Worm (Caenorhabditis elegans) whole organism, late embryonic: ENCODE results near the gene ZK84.4.
"Not testable (repeated sequence)": the region's sequence is repeated elsewhere in the genome, so short reads cannot be mapped to it uniquely, and the experiment has no call there.

Source experiments
- C08G9.2 ChIP-seq: sonication (generic microtip); optimal IDR thresholded peaks from 2 replicates; lab custom pipeline; 2016; ENCODE audit warnings: mild to moderate bottlenecking, missing genetic modification characterization, moderate library complexity, missing compliant biosample characterization
- C38D4.7 ChIP-seq: fragments of 200-800 bp; sonication (Bioruptor generic); optimal IDR thresholded peaks from 2 replicates; lab custom pipeline; 2018; ENCODE audit warnings: mild to moderate bottlenecking, missing genetic modification characterization, moderate library complexity, missing compliant biosample characterization
- F13H6.1 ChIP-seq: sonication (generic microtip); optimal IDR thresholded peaks from 2 replicates; lab custom pipeline; 2016; ENCODE audit warnings: missing genetic modification characterization, missing compliant biosample characterization
- K02D7.2 ChIP-seq: sonication (generic microtip); optimal IDR thresholded peaks from 2 replicates; lab custom pipeline; 2017; ENCODE audit warnings: mild to moderate bottlenecking, missing genetic modification characterization, missing compliant biosample characterization
- T23F11.4 ChIP-seq: fragments of 200-800 bp; sonication (Bioruptor generic); optimal IDR thresholded peaks from 2 replicates; lab custom pipeline; 2018; ENCODE audit warnings: mild to moderate bottlenecking, missing genetic modification characterization, missing compliant biosample characterization
- Y22D7AL.16 ChIP-seq: sonication (generic microtip); optimal IDR thresholded peaks from 2 replicates; lab custom pipeline; 2016; ENCODE audit warnings: missing genetic modification characterization, missing compliant biosample characterization
- ahr-1 ChIP-seq: sonication (generic microtip); optimal IDR thresholded peaks from 2 replicates; lab custom pipeline; 2016; ENCODE audit warnings: missing genetic modification characterization, missing compliant biosample characterization
- ceh-18 ChIP-seq: sonication (generic microtip); optimal IDR thresholded peaks from 2 replicates; lab custom pipeline; 2016; ENCODE audit warnings: missing genetic modification characterization, missing compliant biosample characterization
- ceh-2 ChIP-seq: sonication (generic microtip); optimal IDR thresholded peaks from 2 replicates; lab custom pipeline; 2016; ENCODE audit warnings: missing genotype, missing genetic modification characterization, missing compliant biosample characterization
- ceh-30 ChIP-seq: fragments of 150-350 bp; optimal IDR thresholded peaks from 2 replicates; lab custom pipeline; 2014; ENCODE audit warnings: missing biosample characterization, missing genetic modification characterization
- ceh-31 ChIP-seq: sonication (generic microtip); optimal IDR thresholded peaks from 2 replicates; lab custom pipeline; 2016; ENCODE audit warnings: missing genetic modification characterization, missing compliant biosample characterization
- ceh-34 ChIP-seq: sonication (generic microtip); optimal IDR thresholded peaks from 2 replicates; lab custom pipeline; 2016; ENCODE audit warnings: mild to moderate bottlenecking, missing genetic modification characterization, missing compliant biosample characterization
- ceh-45 ChIP-seq: fragments of 200-800 bp; sonication (Bioruptor generic); IDR thresholded peaks from 2 replicates; pipeline ENCODE4 v1.3.6; 2022; ENCODE audit warnings: missing genetic modification reagents, missing genetic modification characterization, missing compliant biosample characterization
- ceh-48 ChIP-seq: sonication (generic microtip); optimal IDR thresholded peaks from 2 replicates; lab custom pipeline; 2016; ENCODE audit warnings: missing genetic modification characterization, inconsistent platforms, missing compliant biosample characterization
- dmd-4 ChIP-seq: sonication (generic microtip); optimal IDR thresholded peaks from 2 replicates; lab custom pipeline; 2016; ENCODE audit warnings: borderline replicate concordance, missing genetic modification characterization, missing compliant biosample characterization
- dve-1 ChIP-seq: sonication (generic microtip); optimal IDR thresholded peaks from 2 replicates; lab custom pipeline; 2017; ENCODE audit warnings: antibody characterized with exemption, mild to moderate bottlenecking, missing genetic modification characterization, missing compliant biosample characterization
- elt-2 ChIP-seq: sonication (generic microtip); optimal IDR thresholded peaks from 2 replicates; lab custom pipeline; 2016; ENCODE audit warnings: missing genetic modification reagents, missing genetic modification characterization, missing compliant biosample characterization
- elt-4 ChIP-seq: sonication (generic microtip); optimal IDR thresholded peaks from 2 replicates; lab custom pipeline; 2016; ENCODE audit warnings: missing genetic modification characterization, missing compliant biosample characterization
- eyg-1 ChIP-seq: sonication (generic microtip); optimal IDR thresholded peaks from 2 replicates; lab custom pipeline; 2016; ENCODE audit warnings: missing genotype, missing genetic modification characterization, missing compliant biosample characterization
- fax-1 ChIP-seq: sonication (generic microtip); optimal IDR thresholded peaks from 2 replicates; lab custom pipeline; 2016; ENCODE audit warnings: missing genotype, missing genetic modification characterization, missing compliant biosample characterization
- fkh-6 ChIP-seq: sonication (generic microtip); optimal IDR thresholded peaks from 2 replicates; lab custom pipeline; 2016; ENCODE audit warnings: missing genetic modification characterization, missing compliant biosample characterization
- gmeb-2 ChIP-seq: sonication (generic microtip); optimal IDR thresholded peaks from 2 replicates; lab custom pipeline; 2016; ENCODE audit warnings: missing genetic modification characterization, inconsistent platforms, missing compliant biosample characterization
- hlh-30 ChIP-seq: sonication (generic microtip); optimal IDR thresholded peaks from 2 replicates; lab custom pipeline; 2017; ENCODE audit warnings: antibody characterized with exemption, missing genetic modification characterization, missing compliant biosample characterization; ENCODE audit not compliant: insufficient read depth
- hlh-8 ChIP-seq: sonication (generic microtip); optimal IDR thresholded peaks from 2 replicates; lab custom pipeline; 2016; ENCODE audit warnings: missing genotype, missing genetic modification characterization, missing compliant biosample characterization
- lim-6 ChIP-seq: sonication (generic microtip); optimal IDR thresholded peaks from 2 replicates; lab custom pipeline; 2016; ENCODE audit warnings: missing genetic modification characterization, missing compliant biosample characterization
- lin-11 ChIP-seq: fragments of 200-800 bp; sonication (Bioruptor generic); optimal IDR thresholded peaks from 2 replicates; lab custom pipeline; 2018; ENCODE audit warnings: mild to moderate bottlenecking, missing genetic modification characterization, missing compliant biosample characterization
- nfya-1 ChIP-seq: sonication (generic microtip); optimal IDR thresholded peaks from 2 replicates; lab custom pipeline; 2017; ENCODE audit warnings: missing genetic modification characterization, mild to moderate bottlenecking, missing compliant biosample characterization, antibody characterized with exemption, moderate library complexity
- nhr-232 ChIP-seq: sonication (generic microtip); optimal IDR thresholded peaks from 2 replicates; lab custom pipeline; 2016; ENCODE audit warnings: missing genetic modification characterization, missing compliant biosample characterization
- odd-2 ChIP-seq: sonication (generic microtip); optimal IDR thresholded peaks from 2 replicates; lab custom pipeline; 2017; ENCODE audit warnings: antibody characterized with exemption, mild to moderate bottlenecking, missing genetic modification characterization, missing compliant biosample characterization
- pha-2 ChIP-seq: sonication (generic microtip); optimal IDR thresholded peaks from 2 replicates; lab custom pipeline; 2017; ENCODE audit warnings: mild to moderate bottlenecking, missing genetic modification characterization, missing compliant biosample characterization
- pha-4 ChIP-seq: fragments of 150-350 bp; optimal IDR thresholded peaks from 2 replicates; lab custom pipeline; 2018; ENCODE audit warnings: missing biosample characterization, missing genetic modification reagents, missing genetic modification characterization
- pqm-1 ChIP-seq: sonication (generic microtip); optimal IDR thresholded peaks from 2 replicates; lab custom pipeline; 2016; ENCODE audit warnings: missing genetic modification characterization, missing compliant biosample characterization
- pros-1 ChIP-seq: fragments of 150-350 bp; optimal IDR thresholded peaks from 2 replicates; lab custom pipeline; 2014; ENCODE audit warnings: missing biosample characterization, missing genetic modification reagents, missing genetic modification characterization
- ref-2 ChIP-seq: sonication (generic microtip); optimal IDR thresholded peaks from 2 replicates; lab custom pipeline; 2016; ENCODE audit warnings: missing genetic modification characterization, missing compliant biosample characterization
- rnt-1 ChIP-seq: sonication (generic microtip); optimal IDR thresholded peaks from 2 replicates; lab custom pipeline; 2016; ENCODE audit warnings: missing genetic modification characterization, missing compliant biosample characterization
- sdc-2 ChIP-seq: sonication (generic microtip); optimal IDR thresholded peaks from 2 replicates; lab custom pipeline; 2016; ENCODE audit warnings: missing genotype, missing genetic modification characterization, missing compliant biosample characterization
- sox-2 ChIP-seq: fragments of 200-800 bp; sonication (Bioruptor generic); IDR thresholded peaks from 2 replicates; pipeline ENCODE4 v1.3.6; 2022; ENCODE audit warnings: missing genetic modification reagents, missing genetic modification characterization, missing compliant biosample characterization
- sox-4 ChIP-seq: sonication (generic microtip); optimal IDR thresholded peaks from 2 replicates; lab custom pipeline; 2017; ENCODE audit warnings: mild to moderate bottlenecking, missing genetic modification characterization, inconsistent platforms, missing compliant biosample characterization
- tbx-2 ChIP-seq: sonication (generic microtip); optimal IDR thresholded peaks from 2 replicates; lab custom pipeline; 2016; ENCODE audit warnings: missing genetic modification characterization, missing compliant biosample characterization
- unc-3 ChIP-seq, 2 experiments: fragments of 200-800 bp in 1 of 2; sonication (Bioruptor generic) in 1 of 2; sonication (generic microtip) in 1 of 2; conservative IDR thresholded peaks in 1 of 2; optimal IDR thresholded peaks in 1 of 2; 2 replicates each; pipeline versions ENCODE4 v1.3.6 to Lab custom; 2016 to 2022; ENCODE audit warnings: missing compliant biosample characterization in 2 of 2, missing genetic modification characterization in 2 of 2, missing genetic modification reagents in 1 of 2
- unc-86 ChIP-seq: sonication (generic microtip); optimal IDR thresholded peaks from 2 replicates; lab custom pipeline; 2016; ENCODE audit warnings: missing genetic modification characterization, missing compliant biosample characterization
- ztf-16 ChIP-seq: sonication (generic microtip); optimal IDR thresholded peaks from 2 replicates; lab custom pipeline; 2017; ENCODE audit warnings: missing genetic modification characterization, missing compliant biosample characterization

The ZK84.4 gene

DNA sequence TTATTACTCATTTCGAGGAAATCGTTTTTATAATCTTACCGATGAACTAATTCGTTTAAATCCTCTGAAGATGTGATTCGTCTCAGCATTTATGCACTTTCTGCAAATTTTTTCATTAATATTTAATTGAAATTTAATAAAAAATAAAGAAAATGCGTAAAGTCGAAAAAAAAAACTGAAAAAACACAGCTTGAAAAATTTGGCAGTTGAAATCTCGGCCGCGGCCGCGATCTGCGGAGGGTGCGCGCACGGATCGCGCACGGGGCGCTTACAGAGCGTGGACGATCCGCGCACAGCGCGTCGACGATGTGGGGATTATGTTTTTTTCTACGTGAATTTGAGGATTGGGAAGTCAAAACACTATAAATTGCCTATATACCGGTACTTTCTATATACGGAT, at the start of gene ZK84.4:
Gene ZK84.4, minus strand, starts transcription at position 101 of the 400 bp plus-strand sequence.
- not testable (repeated sequence) for TF ChIP-seq sox-2 (GFP tag; lab: Robert Waterston, UW); pha-4; nhr-232 (tag; lab: Kevin White, UChicago)

DNA sequence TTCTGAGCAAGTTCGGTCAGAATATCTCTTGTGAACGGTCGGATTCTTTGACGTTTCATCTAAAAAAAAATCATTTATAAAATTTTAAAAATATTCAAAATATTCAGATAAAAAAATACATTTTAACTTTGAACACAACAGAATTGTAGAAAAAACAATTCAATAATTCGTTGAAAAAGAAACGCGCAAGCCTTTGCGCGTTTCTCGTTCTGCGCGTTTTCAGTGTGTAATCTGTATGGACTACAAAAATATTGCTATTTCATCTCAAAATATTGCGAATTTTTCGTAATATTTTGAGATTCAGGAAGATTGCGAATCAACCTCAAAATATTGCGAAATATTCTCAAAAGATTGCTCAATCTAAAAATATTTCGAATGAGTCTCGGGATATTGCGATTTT, 47.1 kb upstream of the ZK84.4 start, which contains the start of gene R12C12.7:
Gene R12C12.7, minus strand, starts transcription at position 59 of the 400 bp plus-strand sequence.
- TF ChIP-seq ceh-48 (tag; lab: Kevin White, UChicago): no peak
- TF ChIP-seq elt-2 (tag; lab: Kevin White, UChicago): peak; percentile 37
- no peak for TF ChIP-seq gmeb-2 (tag; lab: Kevin White, UChicago)

ce11 chrII:6050120-6050519, 41.3 kb upstream of the ZK84.4 start, which contains the start of gene gldc-1:
Gene gldc-1 (plus strand): TSS chrII:6050420.
- no peak for TF ChIP-seq elt-4 (tag; lab: Kevin White, UChicago)
- no peak for TF ChIP-seq pros-1 (tag; lab: Kevin White, UChicago)
- no peak for TF ChIP-seq dmd-4 (tag; lab: Kevin White, UChicago)
- TF ChIP-seq sdc-2 (tag; lab: Kevin White, UChicago): no peak
- no peak for TF ChIP-seq fkh-6
- TF ChIP-seq hlh-30 (tag; lab: Kevin White, UChicago): no peak
- TF ChIP-seq pqm-1 (tag; lab: Kevin White, UChicago): no peak
- no peak for TF ChIP-seq eyg-1 (tag; lab: Kevin White, UChicago)
- TF ChIP-seq pha-2 (tag; lab: Kevin White, UChicago): no peak
- no peak for TF ChIP-seq elt-2 (tag; lab: Kevin White, UChicago)
- no peak for TF ChIP-seq K02D7.2 (tag; lab: Kevin White, UChicago)
- no peak for TF ChIP-seq rnt-1 (tag; lab: Kevin White, UChicago)
- TF ChIP-seq ceh-45: no peak
- TF ChIP-seq Y22D7AL.16 (tag; lab: Kevin White, UChicago): no peak
- no peak for TF ChIP-seq odd-2 (tag; lab: Kevin White, UChicago)
- TF ChIP-seq hlh-8 (tag; lab: Kevin White, UChicago): no peak
- no peak for TF ChIP-seq T23F11.4
- no peak for TF ChIP-seq lin-11 (tag; lab: Kevin White, UChicago)
- TF ChIP-seq C38D4.7: no peak

ce11 chrII:6049546-6049945, 40.8 kb upstream of the ZK84.4 start:
- TF ChIP-seq elt-2 (tag; lab: Kevin White, UChicago): peak; percentile 78
- TF ChIP-seq ceh-2 (tag; lab: Kevin White, UChicago): no peak
- TF ChIP-seq ref-2 (tag; lab: Kevin White, UChicago): no peak
- no peak for TF ChIP-seq fax-1 (tag; lab: Kevin White, UChicago)

DNA sequence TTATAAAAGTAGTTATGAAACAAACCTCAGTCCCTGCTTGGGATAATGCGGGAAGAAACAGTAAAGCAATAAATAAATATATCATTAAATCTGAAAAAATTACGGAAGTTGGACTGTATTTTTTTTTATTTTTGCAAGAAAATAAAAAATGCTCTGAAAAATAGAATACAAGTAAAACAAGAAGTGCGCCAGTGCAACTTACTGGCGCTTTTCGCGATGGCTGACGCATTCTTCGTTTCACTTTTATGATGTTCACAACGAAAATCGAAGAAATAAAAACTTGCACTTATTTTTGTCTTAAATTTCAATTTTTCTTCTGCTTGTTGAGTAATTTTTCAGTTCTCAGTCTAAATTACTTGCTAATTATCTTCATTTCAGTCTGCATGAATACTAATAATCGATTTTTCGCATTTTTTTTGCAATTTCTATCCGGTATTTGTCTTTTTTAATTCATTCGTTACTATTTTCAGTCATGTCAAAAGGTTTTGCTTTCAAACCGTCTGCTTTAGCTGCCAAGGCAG, 38.9 kb upstream of the ZK84.4 start, which contains the start of the genes R12C12.6 and ran-5:
Gene R12C12.6, minus strand, starts transcription at position 229 of the 521 bp plus-strand sequence.
Gene ran-5, plus strand, starts transcription at position 471 of the 521 bp plus-strand sequence.
- TF ChIP-seq ceh-34: peak; percentile 37
- TF ChIP-seq elt-2 (tag; lab: Kevin White, UChicago): peak; percentile 74
- TF ChIP-seq sox-2 (GFP tag; lab: Robert Waterston, UW): no peak
- peak; percentile 45 for TF ChIP-seq unc-86 (tag; lab: Kevin White, UChicago)
- TF ChIP-seq dve-1: peak; percentile 32
- no peak for TF ChIP-seq lim-6 (tag; lab: Kevin White, UChicago)
- peak; percentile 35 for TF ChIP-seq lin-11 (tag; lab: Kevin White, UChicago)
- peak; percentile 34 for TF ChIP-seq ceh-31
- peak; percentile 2 for TF ChIP-seq odd-2 (tag; lab: Kevin White, UChicago)
- peak; percentile 11 for TF ChIP-seq ceh-2 (tag; lab: Kevin White, UChicago)
- peak; percentile 48 for TF ChIP-seq tbx-2 (tag; lab: Kevin White, UChicago)
- peak; percentile 75 for TF ChIP-seq ceh-30
- TF ChIP-seq ahr-1: no peak
- peak; percentile 31 for TF ChIP-seq C08G9.2 (tag; lab: Kevin White, UChicago)
- no peak for TF ChIP-seq dmd-4 (tag; lab: Kevin White, UChicago)
- no peak for TF ChIP-seq pqm-1 (tag; lab: Kevin White, UChicago)
- peak; percentile 44 for TF ChIP-seq ztf-16 (tag; lab: Kevin White, UChicago)
- 0 out of 2 replicates have a peak, but pooled peaks have one; percentile 28 for TF ChIP-seq unc-3 (GFP tag; conservative IDR thresholded peaks at IDR 0.05; lab: Robert Waterston, UW)
- no peak for TF ChIP-seq unc-3 (tag; optimal IDR thresholded peaks at IDR 0.05; lab: Kevin White, UChicago)
- TF ChIP-seq nfya-1 (tag; lab: Kevin White, UChicago): peak; percentile 52
- peak; percentile 42 for TF ChIP-seq sox-4 (tag; lab: Kevin White, UChicago)
- TF ChIP-seq sdc-2 (tag; lab: Kevin White, UChicago): peak; percentile 16
- TF ChIP-seq ceh-18 (tag; lab: Kevin White, UChicago): peak; percentile 14
- peak; percentile 21 for TF ChIP-seq F13H6.1 (tag; lab: Kevin White, UChicago)
- no peak for TF ChIP-seq ceh-45
